Worm (Caenorhabditis elegans) whole organism, L2 larva: ENCODE results near the gene nstp-9.

ENCODE experiments used
- F13H6.1 ChIP-seq: sonication (generic microtip); optimal IDR thresholded peaks from 2 replicates; lab custom pipeline; 2016; ENCODE audit warnings: missing genetic modification characterization, missing compliant biosample characterization
- ceh-16 ChIP-seq: fragments of 150-350 bp; optimal IDR thresholded peaks from 2 replicates; lab custom pipeline; 2014; ENCODE audit warnings: missing biosample characterization, missing genetic modification characterization
- elt-3 ChIP-seq: sonication (generic microtip); optimal IDR thresholded peaks from 2 replicates; lab custom pipeline; 2017; ENCODE audit warnings: missing biosample characterization, missing genetic modification characterization
- nhr-21 ChIP-seq: fragments of 150-350 bp; optimal IDR thresholded peaks from 2 replicates; lab custom pipeline; 2014; ENCODE audit warnings: missing biosample characterization, missing genetic modification characterization
- nhr-237 ChIP-seq: fragments of 150-350 bp; optimal IDR thresholded peaks from 2 replicates; lab custom pipeline; 2014; ENCODE audit warnings: missing biosample characterization, missing genetic modification characterization
- unc-39 ChIP-seq: fragments of 150-350 bp; optimal IDR thresholded peaks from 2 replicates; lab custom pipeline; 2014; ENCODE audit warnings: missing biosample characterization, missing genetic modification characterization
- unc-62 ChIP-seq: fragments of 150-350 bp; optimal IDR thresholded peaks from 2 replicates; lab custom pipeline; 2014; ENCODE audit warnings: missing biosample characterization, missing genetic modification reagents, missing genetic modification characterization

- no peak for TF ChIP-seq F13H6.1 (tag; lab: Kevin White, UChicago)
- TF ChIP-seq ceh-16 (tag; lab: Kevin White, UChicago): no peak
- TF ChIP-seq nhr-237 (tag; lab: Kevin White, UChicago): no peak
- no peak for TF ChIP-seq unc-62 (GFP tag; lab: Kevin White, UChicago)
- no peak for TF ChIP-seq nhr-21 (tag; lab: Kevin White, UChicago)
- TF ChIP-seq unc-39 (tag; lab: Kevin White, UChicago): no peak
- no peak for TF ChIP-seq elt-3 (tag; lab: Kevin White, UChicago)
These were observed 8.8 kb downstream of the nstp-9 start, which contains the start of gene F47B10.8 for ce11 chrX:10910716-10911115.
